Worm (Caenorhabditis elegans) whole organism, L1 larva: ENCODE measurements around the gene tsp-6.

ENCODE experiments used
- C04F5.9 ChIP-seq: sonication (generic microtip); optimal IDR thresholded peaks from 2 replicates; lab custom pipeline; 2016; ENCODE audit warnings: missing genetic modification characterization, missing compliant biosample characterization
- C16A3.4 ChIP-seq: fragments of 150-350 bp; optimal IDR thresholded peaks from 2 replicates; lab custom pipeline; 2014; ENCODE audit warnings: missing biosample characterization, missing genetic modification characterization
- F16B12.6 ChIP-seq: fragments of 150-350 bp; optimal IDR thresholded peaks from 2 replicates; lab custom pipeline; 2014; ENCODE audit warnings: missing biosample characterization, missing genetic modification characterization
- aha-1 ChIP-seq: fragments of 150-350 bp; optimal IDR thresholded peaks from 2 replicates; lab custom pipeline; 2014; ENCODE audit warnings: missing biosample characterization, missing genetic modification characterization
- blmp-1 ChIP-seq: fragments of 150-350 bp; optimal IDR thresholded peaks from 2 replicates; lab custom pipeline; 2014; ENCODE audit warnings: missing biosample characterization, missing genetic modification characterization
- ceh-63 ChIP-seq: fragments of 200-800 bp; sonication (Bioruptor generic); optimal IDR thresholded peaks from 2 replicates; lab custom pipeline; 2018; ENCODE audit warnings: mild to moderate bottlenecking, missing genetic modification characterization, missing compliant biosample characterization
- ceh-8 ChIP-seq: fragments of 200-800 bp; sonication (Bioruptor generic); optimal IDR thresholded peaks from 2 replicates; lab custom pipeline; 2018; ENCODE audit warnings: mild to moderate bottlenecking, missing genetic modification characterization, moderate library complexity, missing compliant biosample characterization
- ceh-82 ChIP-seq, 3 experiments: fragments of 150-350 bp in 1 of 3; sonication (generic microtip) in 2 of 3; optimal IDR thresholded peaks; 2 replicates each; lab custom pipeline; 2014 to 2017; ENCODE audit warnings: missing biosample characterization in 3 of 3, missing genetic modification characterization in 3 of 3
- ceh-90 ChIP-seq: sonication (generic microtip); optimal IDR thresholded peaks from 2 replicates; lab custom pipeline; 2016; ENCODE audit warnings: missing genetic modification characterization, missing compliant biosample characterization
- dpl-1 ChIP-seq, 3 experiments: fragments of 150-350 bp in 2 of 3; sonication (generic microtip) in 1 of 3; optimal IDR thresholded peaks; 2 replicates each; lab custom pipeline; 2014 to 2017; ENCODE audit warnings: missing biosample characterization in 3 of 3, missing genetic modification characterization in 3 of 3, missing genetic modification reagents in 3 of 3
- efl-1 ChIP-seq, 4 experiments: fragments of 150-350 bp; optimal IDR thresholded peaks in 3 of 4; peaks in 1 of 4; 1 replicate in 1 of 4; 2 replicates in 3 of 4; lab custom pipeline; 2014; ENCODE audit warnings: missing biosample characterization in 2 of 4, missing genetic modification characterization in 2 of 4, missing genetic modification reagents in 2 of 4
- egl-13 ChIP-seq: sonication (generic microtip); optimal IDR thresholded peaks from 2 replicates; lab custom pipeline; 2016; ENCODE audit warnings: missing genotype, missing genetic modification reagents, missing genetic modification characterization, missing compliant biosample characterization
- elt-3 ChIP-seq, 6 experiments: fragments of 150-350 bp in 1 of 6; sonication (generic microtip); optimal IDR thresholded peaks; 2 replicates each; lab custom pipeline; 2017 to 2018; ENCODE audit warnings: missing biosample characterization in 6 of 6, missing genetic modification characterization in 6 of 6, inconsistent platforms in 1 of 6
- fkh-10 ChIP-seq: sonication (generic microtip); optimal IDR thresholded peaks from 2 replicates; lab custom pipeline; 2017; ENCODE audit warnings: missing biosample characterization, missing genetic modification reagents, missing genetic modification characterization
- fkh-4 ChIP-seq: sonication (generic microtip); optimal IDR thresholded peaks from 2 replicates; lab custom pipeline; 2016; ENCODE audit warnings: missing compliant biosample characterization, missing genetic modification characterization, borderline replicate concordance
- fos-1 ChIP-seq: fragments of 150-350 bp; optimal IDR thresholded peaks from 2 replicates; lab custom pipeline; 2014; ENCODE audit warnings: missing biosample characterization, missing genetic modification characterization
- hlh-17 ChIP-seq: fragments of 200-800 bp; sonication (Bioruptor generic); optimal IDR thresholded peaks from 2 replicates; lab custom pipeline; 2018; ENCODE audit warnings: missing genetic modification characterization, mild to moderate bottlenecking, missing compliant biosample characterization, moderate library complexity, borderline replicate concordance
- isw-1 ChIP-seq: fragments of 200-800 bp; sonication (Bioruptor generic); IDR thresholded peaks from 2 replicates; pipeline ENCODE4 v1.3.6; 2022; ENCODE audit warnings: missing genetic modification characterization, missing compliant biosample characterization
- jun-1 ChIP-seq: fragments of 150-350 bp; optimal IDR thresholded peaks from 2 replicates; lab custom pipeline; 2014; ENCODE audit warnings: missing biosample characterization, missing genetic modification reagents, missing genetic modification characterization
- lin-14 ChIP-seq: fragments of 200-800 bp; sonication (Bioruptor generic); optimal IDR thresholded peaks from 2 replicates; lab custom pipeline; 2018; ENCODE audit warnings: mild to moderate bottlenecking, missing genetic modification characterization, moderate library complexity, missing compliant biosample characterization
- lin-35 ChIP-seq, 2 experiments: fragments of 150-350 bp; optimal IDR thresholded peaks; 2 replicates each; lab custom pipeline; 2014; ENCODE audit warnings: missing biosample characterization in 2 of 2, missing genetic modification characterization in 2 of 2, missing genetic modification reagents in 2 of 2
- lir-3 ChIP-seq: sonication (generic microtip); optimal IDR thresholded peaks from 2 replicates; lab custom pipeline; 2016; ENCODE audit warnings: mild to moderate bottlenecking, missing genetic modification characterization, moderate library complexity, missing compliant biosample characterization; ENCODE audit not compliant: poor library complexity
- lsy-2 ChIP-seq, 2 experiments: fragments of 150-350 bp; optimal IDR thresholded peaks; 2 replicates each; lab custom pipeline; 2014; ENCODE audit warnings: missing biosample characterization in 2 of 2, missing genetic modification characterization in 2 of 2
- mef-2 ChIP-seq: fragments of 150-350 bp; optimal IDR thresholded peaks from 2 replicates; lab custom pipeline; 2014; ENCODE audit warnings: missing biosample characterization, missing genetic modification characterization
- mep-1 ChIP-seq: fragments of 150-350 bp; optimal IDR thresholded peaks from 2 replicates; lab custom pipeline; 2014; ENCODE audit warnings: missing biosample characterization, missing genetic modification characterization
- nhr-19 ChIP-seq: fragments of 200-800 bp; sonication (Bioruptor generic); conservative IDR thresholded peaks from 2 replicates; pipeline ENCODE4 v1.3.6; 2022; ENCODE audit warnings: missing genetic modification characterization, missing compliant biosample characterization
- nhr-20 ChIP-seq: sonication (generic microtip); optimal IDR thresholded peaks from 2 replicates; lab custom pipeline; 2016; ENCODE audit warnings: mild to moderate bottlenecking, missing genetic modification characterization, missing compliant biosample characterization
- nhr-28 ChIP-seq: fragments of 150-350 bp; optimal IDR thresholded peaks from 2 replicates; lab custom pipeline; 2014; ENCODE audit warnings: missing biosample characterization, missing genetic modification characterization
- nhr-47 ChIP-seq: sonication (generic microtip); optimal IDR thresholded peaks from 2 replicates; lab custom pipeline; 2016; ENCODE audit warnings: mild to moderate bottlenecking, missing genetic modification characterization, moderate library complexity, missing compliant biosample characterization
- nhr-71 ChIP-seq: sonication (generic microtip); optimal IDR thresholded peaks from 2 replicates; lab custom pipeline; 2016; ENCODE audit warnings: mild to moderate bottlenecking, missing genetic modification characterization, moderate library complexity, missing compliant biosample characterization
- nhr-85 ChIP-seq: sonication (generic microtip); peaks from one replicate; lab custom pipeline; 2016; ENCODE audit warnings: missing genetic modification characterization, inconsistent platforms, missing compliant biosample characterization
- nhr-90 ChIP-seq: sonication (generic microtip); optimal IDR thresholded peaks from 2 replicates; lab custom pipeline; 2016; ENCODE audit warnings: mild to moderate bottlenecking, missing genetic modification characterization, missing compliant biosample characterization; ENCODE audit not compliant: poor library complexity
- rnt-1 ChIP-seq: sonication (generic microtip); optimal IDR thresholded peaks from 2 replicates; lab custom pipeline; 2016; ENCODE audit warnings: mild to moderate bottlenecking, missing genetic modification characterization, moderate library complexity, missing compliant biosample characterization
- skn-1 ChIP-seq: fragments of 150-350 bp; optimal IDR thresholded peaks from 2 replicates; lab custom pipeline; 2014; ENCODE audit warnings: missing biosample characterization, missing genetic modification characterization
- snu-23 ChIP-seq: sonication (generic microtip); optimal IDR thresholded peaks from 2 replicates; lab custom pipeline; 2016; ENCODE audit warnings: missing genetic modification characterization, missing compliant biosample characterization
- sup-37 ChIP-seq: fragments of 200-800 bp; sonication (Bioruptor generic); optimal IDR thresholded peaks from 2 replicates; lab custom pipeline; 2018; ENCODE audit warnings: mild to moderate bottlenecking, missing genetic modification characterization, missing compliant biosample characterization
- swsn-7 ChIP-seq: sonication (generic microtip); optimal IDR thresholded peaks from 2 replicates; lab custom pipeline; 2016; ENCODE audit warnings: missing genetic modification characterization, missing compliant biosample characterization
- tbx-2 ChIP-seq: sonication (generic microtip); optimal IDR thresholded peaks from 2 replicates; lab custom pipeline; 2016; ENCODE audit warnings: missing genetic modification characterization, missing compliant biosample characterization
- unc-130 ChIP-seq: fragments of 150-350 bp; optimal IDR thresholded peaks from 2 replicates; lab custom pipeline; 2017; ENCODE audit warnings: missing biosample characterization, missing genetic modification characterization, inconsistent platforms
- zip-4 ChIP-seq: fragments of 200-800 bp; sonication (Bioruptor generic); optimal IDR thresholded peaks from 2 replicates; lab custom pipeline; 2018; ENCODE audit warnings: mild to moderate bottlenecking, missing genetic modification characterization, moderate library complexity, missing compliant biosample characterization

The tsp-6 gene

DNA sequence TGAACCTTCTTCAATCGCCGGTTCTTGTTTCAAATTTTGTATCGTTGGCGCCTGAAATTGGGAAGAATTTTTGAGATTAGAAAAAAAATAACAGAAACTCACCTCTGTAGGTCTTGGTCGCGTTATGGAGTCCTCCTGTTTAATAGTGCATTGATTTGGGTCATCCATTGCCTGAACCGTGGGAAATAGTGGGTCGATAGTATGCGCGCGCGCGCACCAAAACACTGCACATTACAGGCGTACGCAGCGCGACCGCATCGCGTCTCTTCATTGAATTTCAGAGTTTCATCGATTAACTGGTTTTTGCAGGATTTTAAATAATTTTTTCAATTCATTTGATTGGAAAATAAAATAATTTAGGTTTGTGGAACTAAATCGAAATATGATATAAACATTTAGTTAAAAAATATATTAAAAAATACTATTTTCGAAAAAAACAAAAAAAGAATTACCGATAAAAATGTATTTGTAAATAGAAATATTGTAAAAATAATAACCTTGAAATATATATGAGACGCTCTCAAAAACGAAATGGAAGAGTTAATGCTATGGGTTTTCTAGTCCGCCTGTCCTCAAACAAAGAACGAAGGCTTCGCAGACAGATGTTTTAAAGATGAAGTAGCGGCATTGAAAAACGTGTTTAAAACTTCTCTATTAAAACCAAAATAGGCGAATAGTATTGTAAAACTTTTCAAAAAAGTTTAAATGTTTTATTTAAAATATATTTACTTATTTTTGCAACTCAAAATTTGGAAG, 37.0 kb downstream of the tsp-6 start, which contains the start of gene tra-4 (continued):
- TF ChIP-seq ceh-82 (tag; optimal IDR thresholded peaks at IDR 0.05; lab: Kevin White, UChicago), result no peak
- no peak for TF ChIP-seq mef-2 (tag; lab: Kevin White, UChicago)
- peak; percentile 57 for TF ChIP-seq lir-3 (tag; lab: Kevin White, UChicago)
- no peak for TF ChIP-seq fos-1 (tag; lab: Kevin White, UChicago)
- TF ChIP-seq egl-13, result no peak
- peak; percentile 29 for TF ChIP-seq lsy-2 (tag; optimal IDR thresholded peaks at IDR 0.05; lab: Kevin White, UChicago)
- TF ChIP-seq jun-1 (tag; lab: Kevin White, UChicago), result no peak
- TF ChIP-seq ceh-90 (tag; lab: Kevin White, UChicago), result peak; percentile 57
- no peak for TF ChIP-seq nhr-28 (tag; lab: Kevin White, UChicago)
- peak; percentile 7 for TF ChIP-seq swsn-7 (tag; lab: Kevin White, UChicago)
- TF ChIP-seq blmp-1 (tag; lab: Kevin White, UChicago), result peak; percentile 32
- TF ChIP-seq fkh-10 (GFP tag; lab: Kevin White, UChicago), result no peak
- peak; percentile 33 for TF ChIP-seq tbx-2 (tag; lab: Kevin White, UChicago)
- peak in 1 of 3 experiments; percentile 21 for TF ChIP-seq dpl-1 (GFP tag; optimal IDR thresholded peaks at IDR 0.05; lab: Kevin White, UChicago)
- TF ChIP-seq ceh-63 (GFP tag; lab: Kevin White, UChicago), result no peak
- TF ChIP-seq mep-1, result peak; percentile 42
- TF ChIP-seq F16B12.6 (tag; lab: Kevin White, UChicago), result no peak

DNA sequence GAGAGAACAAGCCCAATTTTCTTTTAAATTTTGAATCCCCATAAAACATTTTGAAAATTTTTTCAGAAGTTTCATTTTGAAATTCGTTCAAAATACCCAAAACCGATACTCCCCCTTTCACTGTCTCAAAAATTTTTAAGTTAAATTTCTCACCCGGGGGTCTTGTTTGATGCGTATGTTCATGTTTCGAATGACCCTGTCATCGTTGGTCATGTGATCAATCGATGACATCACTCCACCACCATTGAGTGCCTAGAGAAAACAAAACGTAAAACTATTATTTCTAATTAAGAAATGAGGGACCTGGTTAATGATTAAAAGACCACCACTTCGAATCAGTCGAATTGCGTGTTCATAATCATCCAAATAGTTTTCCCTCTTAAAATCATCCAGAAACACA, 38.1 kb downstream of the tsp-6 start:
- TF ChIP-seq skn-1 (tag; lab: Kevin White, UChicago), result peak; percentile 34
- no peak for TF ChIP-seq isw-1 (GFP tag; lab: Robert Waterston, UW)
- TF ChIP-seq rnt-1, result peak; percentile 2
- no peak for TF ChIP-seq zip-4
- TF ChIP-seq efl-1 (optimal IDR thresholded peaks at IDR 0.05; lab: Kevin White, UChicago), result no peak
- peak in 1 of 2 experiments; percentile 82 for TF ChIP-seq efl-1 (GFP tag; optimal IDR thresholded peaks at IDR 0.05 in 1 of 2; lab: Kevin White, UChicago)
- TF ChIP-seq nhr-20, result peak; percentile 58
- peak; percentile 62 for TF ChIP-seq nhr-71
- peak in 1 of 2 experiments; percentile 57 for TF ChIP-seq lin-35 (GFP tag; optimal IDR thresholded peaks at IDR 0.05; lab: Kevin White, UChicago)
- TF ChIP-seq C04F5.9, result no peak
- TF ChIP-seq elt-3 (tag; optimal IDR thresholded peaks at IDR 0.05; lab: Kevin White, UChicago), result peak in 2 of 6 experiments; percentile 21 to 62
- TF ChIP-seq hlh-17 (GFP tag; lab: Kevin White, UChicago), result no peak
- TF ChIP-seq mep-1, result peak; percentile 24
- TF ChIP-seq lin-14 (GFP tag; lab: Kevin White, UChicago), result peak; percentile 56
- TF ChIP-seq blmp-1 (tag; lab: Kevin White, UChicago), result peak; percentile 66
- TF ChIP-seq ceh-8 (GFP tag; lab: Kevin White, UChicago), result no peak
- TF ChIP-seq snu-23 (GFP tag; lab: Kevin White, UChicago), result peak; percentile 56
- TF ChIP-seq fkh-4 (tag; lab: Kevin White, UChicago), result no peak
- TF ChIP-seq nhr-19, result peak; percentile 44
- TF ChIP-seq nhr-47 (tag; lab: Kevin White, UChicago), result peak; percentile 2
- TF ChIP-seq aha-1 (tag; lab: Kevin White, UChicago), result no peak
- TF ChIP-seq lsy-2 (tag; optimal IDR thresholded peaks at IDR 0.05; lab: Kevin White, UChicago), result peak in 1 of 2 experiments; percentile 9
- peak; percentile 44 for TF ChIP-seq unc-130 (tag; lab: Kevin White, UChicago)
- TF ChIP-seq C16A3.4 (tag; lab: Kevin White, UChicago), result peak; percentile 35
- TF ChIP-seq sup-37, result no peak
- peak; percentile 90 for TF ChIP-seq nhr-85
- peak; percentile 72 for TF ChIP-seq nhr-90 (tag; lab: Kevin White, UChicago)
